Worm (Caenorhabditis elegans) whole organism, late embryonic: ENCODE measurements around the gene R144.11.

ENCODE experiments used
- C08G9.2 ChIP-seq: sonication (generic microtip); optimal IDR thresholded peaks from 2 replicates; lab custom pipeline; 2016; ENCODE audit warnings: mild to moderate bottlenecking, missing genetic modification characterization, moderate library complexity, missing compliant biosample characterization
- K09A11.1 ChIP-seq: sonication (generic microtip); optimal IDR thresholded peaks from 2 replicates; lab custom pipeline; 2017; ENCODE audit warnings: antibody characterized with exemption, mild to moderate bottlenecking, missing genetic modification characterization, missing compliant biosample characterization; ENCODE audit not compliant: insufficient read depth
- ama-1 ChIP-seq: fragments of 150-350 bp; optimal IDR thresholded peaks from 2 replicates; lab custom pipeline; 2014
- ceh-2 ChIP-seq: sonication (generic microtip); optimal IDR thresholded peaks from 2 replicates; lab custom pipeline; 2016; ENCODE audit warnings: missing genotype, missing genetic modification characterization, missing compliant biosample characterization
- ceh-31 ChIP-seq: sonication (generic microtip); optimal IDR thresholded peaks from 2 replicates; lab custom pipeline; 2016; ENCODE audit warnings: missing genetic modification characterization, missing compliant biosample characterization
- ceh-34 ChIP-seq: sonication (generic microtip); optimal IDR thresholded peaks from 2 replicates; lab custom pipeline; 2016; ENCODE audit warnings: mild to moderate bottlenecking, missing genetic modification characterization, missing compliant biosample characterization
- ceh-48 ChIP-seq: sonication (generic microtip); optimal IDR thresholded peaks from 2 replicates; lab custom pipeline; 2016; ENCODE audit warnings: missing genetic modification characterization, inconsistent platforms, missing compliant biosample characterization
- dmd-4 ChIP-seq: sonication (generic microtip); optimal IDR thresholded peaks from 2 replicates; lab custom pipeline; 2016; ENCODE audit warnings: borderline replicate concordance, missing genetic modification characterization, missing compliant biosample characterization
- elt-4 ChIP-seq: sonication (generic microtip); optimal IDR thresholded peaks from 2 replicates; lab custom pipeline; 2016; ENCODE audit warnings: missing genetic modification characterization, missing compliant biosample characterization
- ets-4 ChIP-seq: sonication (generic microtip); optimal IDR thresholded peaks from 2 replicates; lab custom pipeline; 2016; ENCODE audit warnings: missing genetic modification characterization, missing compliant biosample characterization
- fax-1 ChIP-seq: sonication (generic microtip); optimal IDR thresholded peaks from 2 replicates; lab custom pipeline; 2016; ENCODE audit warnings: missing genotype, missing genetic modification characterization, missing compliant biosample characterization
- fkh-10 ChIP-seq: fragments of 150-350 bp; optimal IDR thresholded peaks from 2 replicates; lab custom pipeline; 2014; ENCODE audit warnings: missing biosample characterization, missing genetic modification reagents, missing genetic modification characterization
- fkh-6 ChIP-seq: sonication (generic microtip); optimal IDR thresholded peaks from 2 replicates; lab custom pipeline; 2016; ENCODE audit warnings: missing genetic modification characterization, missing compliant biosample characterization
- hlh-13 ChIP-seq: fragments of 200-800 bp; sonication (Bioruptor generic); optimal IDR thresholded peaks from 2 replicates; lab custom pipeline; 2018; ENCODE audit warnings: mild to moderate bottlenecking, missing genetic modification characterization, missing compliant biosample characterization
- lim-6 ChIP-seq: sonication (generic microtip); optimal IDR thresholded peaks from 2 replicates; lab custom pipeline; 2016; ENCODE audit warnings: missing genetic modification characterization, missing compliant biosample characterization
- mec-3 ChIP-seq: sonication (generic microtip); optimal IDR thresholded peaks from 2 replicates; lab custom pipeline; 2016; ENCODE audit warnings: borderline replicate concordance, missing genetic modification characterization, missing compliant biosample characterization
- nfya-1 ChIP-seq: sonication (generic microtip); optimal IDR thresholded peaks from 2 replicates; lab custom pipeline; 2017; ENCODE audit warnings: missing genetic modification characterization, mild to moderate bottlenecking, missing compliant biosample characterization, antibody characterized with exemption, moderate library complexity
- odd-2 ChIP-seq: sonication (generic microtip); optimal IDR thresholded peaks from 2 replicates; lab custom pipeline; 2017; ENCODE audit warnings: antibody characterized with exemption, mild to moderate bottlenecking, missing genetic modification characterization, missing compliant biosample characterization
- ref-2 ChIP-seq: sonication (generic microtip); optimal IDR thresholded peaks from 2 replicates; lab custom pipeline; 2016; ENCODE audit warnings: missing genetic modification characterization, missing compliant biosample characterization
- sdc-2 ChIP-seq: sonication (generic microtip); optimal IDR thresholded peaks from 2 replicates; lab custom pipeline; 2016; ENCODE audit warnings: missing genotype, missing genetic modification characterization, missing compliant biosample characterization
- tbx-2 ChIP-seq: sonication (generic microtip); optimal IDR thresholded peaks from 2 replicates; lab custom pipeline; 2016; ENCODE audit warnings: missing genetic modification characterization, missing compliant biosample characterization
- tbx-7 ChIP-seq: sonication (generic microtip); optimal IDR thresholded peaks from 2 replicates; lab custom pipeline; 2016; ENCODE audit warnings: missing genotype, missing genetic modification characterization, missing compliant biosample characterization
- unc-3 ChIP-seq, 2 experiments: fragments of 200-800 bp in 1 of 2; sonication (Bioruptor generic) in 1 of 2; sonication (generic microtip) in 1 of 2; conservative IDR thresholded peaks in 1 of 2; optimal IDR thresholded peaks in 1 of 2; 2 replicates each; pipeline versions ENCODE4 v1.3.6 to Lab custom; 2016 to 2022; ENCODE audit warnings: missing compliant biosample characterization in 2 of 2, missing genetic modification characterization in 2 of 2, missing genetic modification reagents in 1 of 2
- unc-42 ChIP-seq: sonication (generic microtip); optimal IDR thresholded peaks from 2 replicates; lab custom pipeline; 2016; ENCODE audit warnings: missing genotype, missing genetic modification characterization, missing compliant biosample characterization
- unc-55 ChIP-seq: sonication (generic microtip); optimal IDR thresholded peaks from 2 replicates; lab custom pipeline; 2017; ENCODE audit warnings: missing biosample characterization, missing genetic modification reagents, missing genetic modification characterization

Gene R144.11

DNA sequence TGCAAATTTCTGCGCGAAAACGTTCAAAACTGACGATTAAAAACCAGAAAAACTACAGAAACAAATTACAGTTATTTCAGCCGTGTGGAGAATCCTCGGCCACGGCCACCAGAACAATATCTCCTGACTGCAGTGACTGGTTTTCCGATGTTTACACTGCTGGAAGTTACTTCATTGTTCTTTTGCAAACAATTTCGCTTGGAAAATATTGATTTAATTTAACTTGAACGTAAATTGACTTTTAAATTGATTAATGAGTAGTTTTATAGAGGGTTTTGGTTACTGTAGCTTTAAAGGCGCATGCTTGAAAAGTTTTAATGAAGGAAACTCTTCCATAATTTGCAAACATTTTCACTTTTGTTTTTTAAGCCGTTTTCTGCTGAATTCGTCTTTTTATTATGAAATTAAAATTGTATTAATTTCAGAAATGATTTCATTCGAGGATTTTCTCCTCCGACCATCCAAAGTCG, 9.6 kb downstream of the R144.11 start, which contains the start of gene smcr-8:
TSS of gene smcr-8 (plus strand) at position 420 of the 470 bp plus-strand sequence.
- TF ChIP-seq ets-4 (tag; lab: Kevin White, UChicago) (peak; percentile 73), ceh-2 (tag; lab: Kevin White, UChicago) (peak; percentile 24), K09A11.1 (tag; lab: Kevin White, UChicago) (no peak), elt-4 (tag; lab: Kevin White, UChicago) (no peak), tbx-7 (tag; lab: Kevin White, UChicago) (no peak)

DNA sequence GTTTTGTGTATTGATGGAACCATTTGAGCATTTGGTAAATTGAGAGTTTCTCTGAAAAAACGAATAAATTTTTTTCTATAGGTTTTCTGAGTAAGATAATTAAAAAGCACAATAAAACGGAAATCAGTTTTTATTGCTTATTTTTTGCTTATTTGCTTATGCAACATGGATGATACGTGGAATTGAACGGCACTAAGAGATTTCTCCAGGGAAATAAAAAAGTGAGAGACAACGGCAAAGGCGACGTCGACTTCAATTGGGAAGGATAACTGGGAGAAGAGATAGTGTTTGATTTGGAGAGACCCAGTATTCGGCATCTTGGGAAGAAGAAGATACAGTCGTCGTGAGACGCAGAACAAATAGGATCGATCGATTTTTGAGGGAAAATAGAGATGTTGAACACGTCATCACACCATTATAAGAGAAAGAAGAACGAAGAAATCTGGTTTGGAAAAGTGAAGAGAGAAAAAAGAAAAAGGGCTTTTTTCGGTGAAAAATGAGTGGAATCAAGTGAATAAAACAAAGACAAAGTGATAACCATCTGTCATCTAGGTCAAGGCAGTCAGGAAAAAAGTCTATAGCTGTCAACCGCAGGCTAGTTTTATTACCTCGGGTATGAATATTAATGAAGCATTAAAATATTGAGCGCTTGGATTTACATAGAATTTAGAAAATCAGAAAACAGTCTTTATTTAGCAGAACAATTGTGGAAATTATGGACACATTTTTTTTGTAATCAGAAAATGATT, 10.3 kb downstream of the R144.11 start, which contains the start of gene tmem-131:
TSS of gene tmem-131 (minus strand) at position 51 of the 749 bp plus-strand sequence.
- no peak for TF ChIP-seq ama-1
- peak; percentile 14 for TF ChIP-seq nfya-1 (tag; lab: Kevin White, UChicago)
- no peak for TF ChIP-seq unc-55 (GFP tag; lab: Kevin White, UChicago)
- TF ChIP-seq fax-1 (tag; lab: Kevin White, UChicago), result no peak

ce11 chrIII:4987666-4988065, 21.0 kb downstream of the R144.11 start:
- TF ChIP-seq unc-3 (GFP tag; conservative IDR thresholded peaks at IDR 0.05; lab: Robert Waterston, UW), result no peak
- no peak for TF ChIP-seq unc-3 (tag; optimal IDR thresholded peaks at IDR 0.05; lab: Kevin White, UChicago)
- TF ChIP-seq ceh-34 (tag; lab: Kevin White, UChicago), result no peak
- TF ChIP-seq fkh-6 (tag; lab: Kevin White, UChicago), result no peak
- no peak for TF ChIP-seq sdc-2 (tag; lab: Kevin White, UChicago)
- TF ChIP-seq unc-42, result no peak
- TF ChIP-seq ceh-48 (tag; lab: Kevin White, UChicago), result no peak

ce11 chrIII:4986790-4987259, 21.8 kb downstream of the R144.11 start, which contains the start of the genes C27F2.10 and wdr-60:
Gene C27F2.10, minus strand, starts transcription at chrIII:4986898.
Gene wdr-60, plus strand, starts transcription at chrIII:4987209.
- TF ChIP-seq C08G9.2 (tag; lab: Kevin White, UChicago) (peak; percentile 83), tbx-2 (tag; lab: Kevin White, UChicago) (peak; percentile 59), tbx-7 (tag; lab: Kevin White, UChicago) (peak; percentile 63), mec-3 (tag; lab: Kevin White, UChicago) (peak; percentile 21), ceh-2 (tag; lab: Kevin White, UChicago) (peak; percentile 58), fkh-10 (no peak), ref-2 (peak; percentile 18), dmd-4 (tag; lab: Kevin White, UChicago) (no peak), ceh-31 (tag; lab: Kevin White, UChicago) (peak; percentile 68), lim-6 (tag; lab: Kevin White, UChicago) (no peak), unc-42 (no peak), ets-4 (tag; lab: Kevin White, UChicago) (peak; percentile 94)

ce11 chrIII:4984444-4985086, 24.1 kb downstream of the R144.11 start, which contains the start of gene C27F2.7:
Gene C27F2.7, minus strand, starts transcription at chrIII:4984494.
- TF ChIP-seq nfya-1 (tag; lab: Kevin White, UChicago), result peak; percentile 24
- no peak for TF ChIP-seq C08G9.2 (tag; lab: Kevin White, UChicago)

DNA sequence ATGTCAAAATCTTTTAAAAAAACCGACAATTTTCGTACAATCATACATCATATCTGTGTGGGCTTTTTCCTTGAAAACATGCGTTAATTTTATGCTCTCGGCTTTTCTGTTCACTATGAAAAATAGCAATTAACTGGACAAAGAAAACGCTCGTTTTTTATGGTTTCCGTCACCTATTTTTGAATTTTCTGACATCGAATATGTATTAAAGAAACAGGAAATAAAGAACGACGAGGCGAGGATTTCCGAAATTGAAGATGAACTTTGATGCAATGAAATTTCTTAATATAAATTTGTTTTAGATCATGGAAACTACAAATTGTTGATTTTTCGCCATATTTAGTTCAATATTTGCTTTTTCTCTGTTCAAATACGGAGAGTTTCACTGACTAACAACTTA, 24.7 kb downstream of the R144.11 start:
- TF ChIP-seq ceh-31 (tag; lab: Kevin White, UChicago), result no peak
- TF ChIP-seq odd-2 (tag; lab: Kevin White, UChicago), result no peak
- TF ChIP-seq hlh-13, result no peak
- TF ChIP-seq, all 69 proteins: peak for 0
